Fruit fly (Drosophila melanogaster) whole organism, embryonic: Measurements from ENCODE around the gene Pi3K68D.

ENCODE experiments used
- Atf-2 ChIP-seq: fragments of 200-800 bp; sonication (Bioruptor generic); optimal IDR thresholded peaks from 2 replicates; lab custom pipeline; 2016; ENCODE audit warnings: missing biosample characterization, missing genetic modification characterization
- Awh ChIP-seq: fragments of 200-800 bp; sonication (Bioruptor generic); IDR thresholded peaks from 2 replicates; pipeline ENCODE4, ENCODE4 v1.3.6; 2022; ENCODE audit warnings: missing biosample characterization, missing genetic modification characterization
- B-H2 ChIP-seq: fragments of 200-800 bp; sonication (Bioruptor generic); optimal IDR thresholded peaks from 2 replicates; lab custom pipeline; 2018; ENCODE audit warnings: missing biosample characterization, mild to moderate bottlenecking, missing genetic modification characterization
- CG10209 ChIP-seq: fragments of 200-800 bp; sonication (Bioruptor generic); optimal IDR thresholded peaks from 3 replicates; lab custom pipeline; 2017; ENCODE audit warnings: missing biosample characterization, mild to moderate bottlenecking, missing genetic modification characterization, missing genetic modification reagents
- CG10366 ChIP-seq: fragments of 200-800 bp; sonication (Bioruptor generic); IDR thresholded peaks from 2 replicates; pipeline ENCODE4 v1.3.6; 2022; ENCODE audit warnings: missing biosample characterization, missing genetic modification characterization
- CG11560 ChIP-seq: fragments of 200-800 bp; sonication (Bioruptor generic); IDR thresholded peaks from 3 replicates; pipeline ENCODE4 v1.3.6; 2022; ENCODE audit warnings: missing biosample characterization, missing genetic modification characterization
- CG12744 ChIP-seq: fragments of 200-800 bp; sonication (Bioruptor generic); optimal IDR thresholded peaks from 2 replicates; lab custom pipeline; 2016; ENCODE audit warnings: missing biosample characterization, missing genetic modification characterization
- CG13775 ChIP-seq: fragments of 200-800 bp; sonication (Bioruptor generic); optimal IDR thresholded peaks from 3 replicates; lab custom pipeline; 2017; ENCODE audit warnings: missing biosample characterization, mild to moderate bottlenecking, missing genetic modification characterization
- CG14441 ChIP-seq: fragments of 200-800 bp; sonication (Bioruptor generic); IDR thresholded peaks from 2 replicates; pipeline ENCODE4 v1.3.6; 2022; ENCODE audit warnings: missing biosample characterization, missing genetic modification characterization
- CG14965 ChIP-seq: fragments of 200-800 bp; sonication (Bioruptor generic); optimal IDR thresholded peaks from 2 replicates; lab custom pipeline; 2016; ENCODE audit warnings: missing biosample characterization, missing genetic modification characterization, borderline replicate concordance
- CG1603 ChIP-seq: fragments of 200-800 bp; sonication (Bioruptor generic); optimal IDR thresholded peaks from 2 replicates; lab custom pipeline; 2019; ENCODE audit warnings: missing biosample characterization, mild to moderate bottlenecking, missing genetic modification characterization, moderate library complexity
- CG17829 ChIP-seq: fragments of 200-800 bp; optimal IDR thresholded peaks from 2 replicates; lab custom pipeline; 2019; ENCODE audit warnings: missing biosample characterization, mild to moderate bottlenecking, missing genetic modification characterization, moderate library complexity
- CG2199 ChIP-seq: fragments of 200-800 bp; sonication (Bioruptor generic); IDR thresholded peaks from 3 replicates; pipeline ENCODE4 v1.3.6; 2022; ENCODE audit warnings: missing biosample characterization, missing genetic modification characterization
- CG31224 ChIP-seq: fragments of 200-800 bp; sonication (Bioruptor generic); IDR thresholded peaks from 2 replicates; pipeline ENCODE4 v1.3.6; 2022; ENCODE audit warnings: missing biosample characterization, missing genetic modification characterization
- CG3407 ChIP-seq: fragments of 200-800 bp; sonication (Bioruptor generic); optimal IDR thresholded peaks from 2 replicates; lab custom pipeline; 2018; ENCODE audit warnings: missing biosample characterization, mild to moderate bottlenecking, missing genetic modification characterization
- CG7963 ChIP-seq: fragments of 200-800 bp; sonication (Bioruptor generic); IDR thresholded peaks from 3 replicates; pipeline ENCODE4 v1.3.6; 2022; ENCODE audit warnings: missing biosample characterization, missing genetic modification characterization; ENCODE audit not compliant: partially characterized antibody
- CG8478 ChIP-seq: fragments of >200 bp; optimal IDR thresholded peaks from 2 replicates; lab custom pipeline; 2018
- CHES-1-like ChIP-seq: fragments of 200-800 bp; sonication (Bioruptor generic); optimal IDR thresholded peaks from 2 replicates; lab custom pipeline; 2016; ENCODE audit warnings: missing biosample characterization, missing genetic modification characterization
- Dfd ChIP-seq, 2 experiments: fragments of >200 bp; optimal IDR thresholded peaks; 2 replicates each; lab custom pipeline; 2017; ENCODE audit warnings: missing biosample characterization in 2 of 2, missing genetic modification characterization in 2 of 2
- Dip3 ChIP-seq: fragments of 200-800 bp; sonication (Bioruptor generic); optimal IDR thresholded peaks from 3 replicates; lab custom pipeline; 2016; ENCODE audit warnings: missing biosample characterization, missing genetic modification characterization
- E2f2 ChIP-seq: fragments of 200-800 bp; sonication (Bioruptor generic); IDR thresholded peaks from 2 replicates; pipeline ENCODE4 v1.3.6; 2022; ENCODE audit warnings: missing biosample characterization, missing genetic modification characterization
- Eip74EF ChIP-seq, 2 experiments: fragments of 200-800 bp in 1 of 2; fragments of >200 bp in 1 of 2; sonication (Bioruptor generic) in 1 of 2; optimal IDR thresholded peaks; 2 replicates each; lab custom pipeline; 2017 to 2019; ENCODE audit warnings: missing biosample characterization in 2 of 2, missing genetic modification characterization in 2 of 2, mild to moderate bottlenecking in 1 of 2, moderate library complexity in 1 of 2
- Ets65A ChIP-seq: fragments of 200-800 bp; sonication (Bioruptor generic); peaks from one replicate; lab custom pipeline; 2016; ENCODE audit warnings: missing biosample characterization, missing genetic modification characterization
- Gsc ChIP-seq: fragments of 200-800 bp; sonication (Bioruptor generic); IDR thresholded peaks from 2 replicates; pipeline ENCODE4 v1.3.6; 2022; ENCODE audit warnings: missing biosample characterization, missing genetic modification characterization
- Lpt ChIP-seq: fragments of >200 bp; optimal IDR thresholded peaks from 2 replicates; lab custom pipeline; 2018; ENCODE audit warnings: missing biosample characterization, missing genetic modification characterization
- Nf-YB ChIP-seq: fragments of 200-800 bp; sonication (Bioruptor generic); optimal IDR thresholded peaks from 3 replicates; lab custom pipeline; 2019; ENCODE audit warnings: missing biosample characterization, mild to moderate bottlenecking, missing genetic modification characterization, moderate library complexity
- Sin3A ChIP-seq: fragments of >200 bp; optimal IDR thresholded peaks from 2 replicates; lab custom pipeline; 2018
- Sox100B ChIP-seq: fragments of 200-800 bp; sonication (Bioruptor generic); optimal IDR thresholded peaks from 3 replicates; lab custom pipeline; 2018; ENCODE audit warnings: missing biosample characterization, mild to moderate bottlenecking, missing genetic modification characterization
- Sry-β ChIP-seq: fragments of 200-800 bp; sonication (Bioruptor generic); optimal IDR thresholded peaks from 2 replicates; lab custom pipeline; 2018; ENCODE audit warnings: missing biosample characterization, mild to moderate bottlenecking, missing genetic modification characterization, moderate library complexity
- Tbp ChIP-seq: fragments of >200 bp; optimal IDR thresholded peaks from 2 replicates; lab custom pipeline; 2018; ENCODE audit warnings: missing biosample characterization, missing genetic modification characterization
- ash1 ChIP-seq: fragments of 200-800 bp; sonication (Bioruptor generic); optimal IDR thresholded peaks from 2 replicates; lab custom pipeline; 2018; ENCODE audit warnings: missing biosample characterization, mild to moderate bottlenecking, missing genetic modification characterization
- bigmax ChIP-seq: fragments of 200-800 bp; sonication (Bioruptor generic); optimal IDR thresholded peaks from 2 replicates; lab custom pipeline; 2018; ENCODE audit warnings: missing biosample characterization, mild to moderate bottlenecking, missing genetic modification characterization
- btn ChIP-seq: fragments of 200-800 bp; sonication (Bioruptor generic); optimal IDR thresholded peaks from 2 replicates; lab custom pipeline; 2016; ENCODE audit warnings: missing biosample characterization, missing genetic modification characterization
- cad ChIP-seq: fragments of >200 bp; optimal IDR thresholded peaks from 2 replicates; lab custom pipeline; 2017; ENCODE audit warnings: missing biosample characterization, missing genetic modification characterization
- chinmo ChIP-seq: fragments of 200-800 bp; sonication (Bioruptor generic); IDR thresholded peaks from 4 replicates; pipeline ENCODE4 v1.3.6; 2022; ENCODE audit warnings: missing biosample characterization, missing genetic modification characterization; ENCODE audit not compliant: partially characterized antibody
- crp ChIP-seq, 2 experiments: fragments of 200-800 bp; sonication (Bioruptor generic); optimal IDR thresholded peaks; 2 replicates in 1 of 2; 3 replicates in 1 of 2; lab custom pipeline; 2017; ENCODE audit warnings: missing biosample characterization in 2 of 2, missing genetic modification characterization in 2 of 2, mild to moderate bottlenecking in 1 of 2, moderate library complexity in 1 of 2
- dmrt11E ChIP-seq: fragments of 200-800 bp; sonication (Bioruptor generic); optimal IDR thresholded peaks from 3 replicates; lab custom pipeline; 2018; ENCODE audit warnings: missing biosample characterization, mild to moderate bottlenecking, missing genetic modification characterization, moderate library complexity
- ham ChIP-seq: fragments of 200-800 bp; sonication (Bioruptor generic); IDR thresholded peaks from 2 replicates; pipeline ENCODE4 v1.3.6; 2022; ENCODE audit warnings: missing biosample characterization, missing genetic modification characterization
- hkb ChIP-seq, 2 experiments: fragments of 200-800 bp in 1 of 2; fragments of >200 bp in 1 of 2; sonication (Bioruptor generic) in 1 of 2; IDR thresholded peaks in 1 of 2; optimal IDR thresholded peaks in 1 of 2; 2 replicates each; pipeline versions ENCODE4 v1.3.6 to Lab custom; 2017 to 2022; ENCODE audit warnings: missing biosample characterization in 1 of 2, missing genetic modification characterization in 1 of 2
- jigr1 ChIP-seq: fragments of 200-800 bp; sonication (Bioruptor generic); IDR thresholded peaks from 3 replicates; pipeline ENCODE4 v1.3.6; 2022; ENCODE audit warnings: missing biosample characterization, missing genetic modification characterization
- jing ChIP-seq: fragments of 200-800 bp; sonication (Bioruptor generic); optimal IDR thresholded peaks from 2 replicates; lab custom pipeline; 2018; ENCODE audit warnings: missing biosample characterization, mild to moderate bottlenecking, missing genetic modification characterization
- ken ChIP-seq: fragments of 200-800 bp; sonication (Bioruptor generic); IDR thresholded peaks from 3 replicates; pipeline ENCODE4 v1.3.6; 2022; ENCODE audit warnings: missing biosample characterization, missing genetic modification characterization
- knrl ChIP-seq: fragments of 200-800 bp; sonication (Bioruptor generic); IDR thresholded peaks from 3 replicates; pipeline ENCODE4 v1.3.6; 2022; ENCODE audit warnings: missing biosample characterization, missing genetic modification characterization; ENCODE audit not compliant: partially characterized antibody
- otp ChIP-seq: fragments of 200-800 bp; sonication (Bioruptor generic); IDR thresholded peaks from 3 replicates; pipeline ENCODE4, ENCODE4 v1.3.6; 2022; ENCODE audit warnings: missing biosample characterization, missing genetic modification characterization
- pb ChIP-seq: fragments of 200-800 bp; sonication (Bioruptor generic); optimal IDR thresholded peaks from 3 replicates; lab custom pipeline; 2016; ENCODE audit warnings: missing biosample characterization, missing genetic modification characterization
- pho ChIP-seq: fragments of 200-800 bp; sonication (Bioruptor generic); optimal IDR thresholded peaks from 2 replicates; lab custom pipeline; 2016; ENCODE audit warnings: missing biosample characterization, missing genetic modification characterization
- psq ChIP-seq: fragments of 200-800 bp; sonication (Bioruptor generic); optimal IDR thresholded peaks from 2 replicates; lab custom pipeline; 2017; ENCODE audit warnings: missing biosample characterization, missing genetic modification characterization
- sens-2 ChIP-seq: fragments of 200-800 bp; sonication (Bioruptor generic); IDR thresholded peaks from 2 replicates; pipeline ENCODE4 v1.3.6; 2022; ENCODE audit warnings: missing biosample characterization, missing genetic modification characterization
- sima ChIP-seq: fragments of 200-800 bp; sonication (Bioruptor generic); optimal IDR thresholded peaks from 2 replicates; lab custom pipeline; 2016; ENCODE audit warnings: missing biosample characterization, missing genetic modification characterization
- slp2 ChIP-seq: fragments of 200-800 bp; sonication (Bioruptor generic); optimal IDR thresholded peaks from 2 replicates; lab custom pipeline; 2016; ENCODE audit warnings: missing biosample characterization, missing genetic modification characterization
- tll ChIP-seq, 2 experiments: fragments of 200-800 bp in 1 of 2; fragments of >200 bp in 1 of 2; sonication (Bioruptor generic) in 1 of 2; optimal IDR thresholded peaks; 2 replicates each; lab custom pipeline; 2017 to 2019; ENCODE audit warnings: missing biosample characterization in 2 of 2, missing genetic modification characterization in 2 of 2, mild to moderate bottlenecking in 1 of 2, moderate library complexity in 1 of 2
- twi ChIP-seq: fragments of 200-800 bp; optimal IDR thresholded peaks from 2 replicates; lab custom pipeline; 2019; ENCODE audit warnings: missing biosample characterization, mild to moderate bottlenecking, missing genetic modification characterization, moderate library complexity

Pi3K68D gene

DNA sequence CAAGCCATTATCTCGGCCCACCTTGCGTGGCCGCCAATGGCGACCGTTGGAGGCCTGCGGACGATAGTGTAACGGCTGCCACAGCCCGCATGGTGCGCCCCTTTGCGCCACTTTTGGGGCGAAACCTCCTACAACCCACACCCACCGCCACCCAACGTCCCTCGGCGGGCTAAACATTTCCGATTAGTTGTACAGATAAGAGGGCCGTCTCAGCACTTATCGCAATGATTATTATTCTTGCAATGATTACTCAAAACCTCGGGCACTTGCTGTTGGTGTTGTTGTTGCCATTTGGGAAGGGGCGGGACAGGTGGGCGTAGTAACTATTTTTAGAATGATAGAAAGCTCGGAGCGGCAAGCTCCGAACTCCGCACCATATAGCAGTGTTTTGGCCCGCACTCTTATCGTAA lies 17.2 kb downstream of the Pi3K68D start (continued):
- TF ChIP-seq crp (GFP tag; optimal IDR thresholded peaks at IDR 0.05; lab: Kevin White, UChicago): no peak
- TF ChIP-seq ash1 (GFP tag; lab: Kevin White, UChicago): no peak
- no peak for TF ChIP-seq CG11560 (tag; lab: Robert Waterston, UW)
- TF ChIP-seq pho (GFP tag; lab: Kevin White, UChicago): no peak
- no peak for TF ChIP-seq CG31224 (GFP tag; lab: Robert Waterston, UW)
- no peak for TF ChIP-seq CG10366 (GFP tag; lab: Robert Waterston, UW)
- TF ChIP-seq psq (GFP tag; lab: Kevin White, UChicago): no peak
- no peak for TF ChIP-seq CG12744 (GFP tag; lab: Kevin White, UChicago)
- no peak for TF ChIP-seq CG14965
- TF ChIP-seq jigr1 (GFP tag; lab: Robert Waterston, UW): no peak
- no peak for TF ChIP-seq cad (GFP tag; lab: Kevin White, UChicago)
- TF ChIP-seq Sry-β (GFP tag; lab: Kevin White, UChicago): no peak
- TF ChIP-seq Dfd (GFP tag; optimal IDR thresholded peaks at IDR 0.05; lab: Kevin White, UChicago): no peak
- TF ChIP-seq sens-2 (GFP tag; lab: Robert Waterston, UW): no peak
- TF ChIP-seq knrl (GFP tag; lab: Robert Waterston, UW): no peak
- TF ChIP-seq CG10209 (GFP tag; lab: Kevin White, UChicago): no peak
- no peak for TF ChIP-seq Gsc (GFP tag; lab: Robert Waterston, UW)
- no peak for TF ChIP-seq sima (GFP tag; lab: Kevin White, UChicago)
- TF ChIP-seq Sin3A (lab: Kevin White, UChicago): no peak
- TF ChIP-seq B-H2 (GFP tag; lab: Kevin White, UChicago): no peak
- no peak for TF ChIP-seq Ets65A (GFP tag; lab: Kevin White, UChicago)
- no peak for TF ChIP-seq Awh (GFP tag; lab: Robert Waterston, UW)
- TF ChIP-seq CG2199 (GFP tag; lab: Robert Waterston, UW): no peak
- TF ChIP-seq btn: no peak
- no peak for TF ChIP-seq ham
- TF ChIP-seq pb: no peak
- TF ChIP-seq CG1603 (tag; lab: Kevin White, UChicago): no peak
- TF ChIP-seq bigmax: no peak
- TF ChIP-seq CG13775 (GFP tag; lab: Kevin White, UChicago): no peak
- no peak for TF ChIP-seq Sox100B (GFP tag; lab: Kevin White, UChicago)
- no peak for TF ChIP-seq Eip74EF (GFP tag; optimal IDR thresholded peaks at IDR 0.05; lab: Kevin White, UChicago)
- TF ChIP-seq CG3407: no peak
- no peak for TF ChIP-seq twi (tag; lab: Kevin White, UChicago)
- no peak for TF ChIP-seq hkb (optimal IDR thresholded peaks at IDR 0.05; lab: Kevin White, UChicago)
- no peak for TF ChIP-seq hkb (GFP tag; IDR thresholded peaks at IDR 0.05; lab: Robert Waterston, UW)
- no peak for TF ChIP-seq slp2
- no peak for TF ChIP-seq CG17829 (tag; lab: Kevin White, UChicago)
- TF ChIP-seq E2f2 (GFP tag; lab: Robert Waterston, UW): no peak
- TF ChIP-seq tll (GFP tag; optimal IDR thresholded peaks at IDR 0.05; lab: Kevin White, UChicago): no peak
- TF ChIP-seq CHES-1-like (GFP tag; lab: Kevin White, UChicago): no peak
- no peak for TF ChIP-seq ken (GFP tag; lab: Robert Waterston, UW)
- peak; percentile 87; the same call in 3 of the 4 replicates for TF ChIP-seq chinmo (GFP tag; lab: Robert Waterston, UW)
- TF ChIP-seq Tbp (GFP tag; lab: Kevin White, UChicago): no peak
- 0 out of 3 replicates have a peak, but pooled peaks have one; percentile 25 for TF ChIP-seq otp (GFP tag; lab: Robert Waterston, UW)
- TF ChIP-seq Nf-YB (GFP tag; lab: Kevin White, UChicago): peak; percentile 65
- TF ChIP-seq CG7963 (GFP tag; lab: Robert Waterston, UW): no peak
- TF ChIP-seq CG14441: peak; percentile 12; the same call in 1 of the 2 replicates
- TF ChIP-seq Dip3: no peak
- no peak for TF ChIP-seq dmrt11E
- no peak for TF ChIP-seq Lpt (GFP tag; lab: Kevin White, UChicago)
- no peak for TF ChIP-seq Atf-2 (GFP tag; lab: Kevin White, UChicago)
- TF ChIP-seq jing (GFP tag; lab: Kevin White, UChicago): no peak
- TF ChIP-seq CG8478 (lab: Kevin White, UChicago): no peak
